Fruit fly (Drosophila melanogaster) whole organism, embryonic: ENCODE results near the gene Srpk79D.

Source experiments
- Ada2b ChIP-seq: fragments of 200-800 bp; sonication (Bioruptor generic); IDR thresholded peaks from 2 replicates; pipeline ENCODE4 v1.3.6; 2022; ENCODE audit warnings: missing biosample characterization, missing genetic modification characterization
- Adf1 ChIP-seq: fragments of 200-800 bp; sonication (Bioruptor generic); IDR thresholded peaks from 2 replicates; pipeline ENCODE4 v1.3.6; 2022; ENCODE audit warnings: missing biosample characterization, missing genetic modification characterization
- CG10959 ChIP-seq: fragments of 200-800 bp; sonication (Bioruptor generic); IDR thresholded peaks from 2 replicates; pipeline ENCODE4 v1.3.6; 2022; ENCODE audit warnings: missing biosample characterization, missing genetic modification characterization
- CG11247 ChIP-seq: fragments of 200-800 bp; sonication (Bioruptor generic); IDR thresholded peaks from 2 replicates; pipeline ENCODE4 v1.3.6; 2022; ENCODE audit warnings: missing biosample characterization, missing genetic modification characterization
- CG11456 ChIP-seq: fragments of 200-800 bp; sonication (Bioruptor generic); IDR thresholded peaks from 3 replicates; pipeline ENCODE4 v1.3.6; 2022; ENCODE audit warnings: missing biosample characterization, missing genetic modification characterization
- CG12236 ChIP-seq: fragments of 200-800 bp; sonication (Bioruptor generic); optimal IDR thresholded peaks from 2 replicates; lab custom pipeline; 2016; ENCODE audit warnings: missing biosample characterization, missing genetic modification characterization
- CG1233 ChIP-seq: fragments of 200-800 bp; sonication (Bioruptor generic); optimal IDR thresholded peaks from 4 replicates; lab custom pipeline; 2018; ENCODE audit warnings: missing biosample characterization, mild to moderate bottlenecking, missing genetic modification characterization
- CG12659 ChIP-seq: fragments of 200-800 bp; sonication (Bioruptor generic); optimal IDR thresholded peaks from 3 replicates; lab custom pipeline; 2017; ENCODE audit warnings: mild to moderate bottlenecking, missing biosample characterization, missing genetic modification reagents, missing genetic modification characterization
- CG12942 ChIP-seq: fragments of 200-800 bp; sonication (Bioruptor generic); optimal IDR thresholded peaks from 3 replicates; lab custom pipeline; 2016; ENCODE audit warnings: missing biosample characterization, missing genetic modification characterization
- CG13624 ChIP-seq: fragments of 200-800 bp; sonication (Bioruptor generic); optimal IDR thresholded peaks from 2 replicates; lab custom pipeline; 2016; ENCODE audit warnings: missing biosample characterization, missing genetic modification characterization
- CG13775 ChIP-seq: fragments of 200-800 bp; sonication (Bioruptor generic); optimal IDR thresholded peaks from 3 replicates; lab custom pipeline; 2017; ENCODE audit warnings: missing biosample characterization, mild to moderate bottlenecking, missing genetic modification characterization
- CG14014 ChIP-seq: fragments of 200-800 bp; sonication (Bioruptor generic); IDR thresholded peaks from 2 replicates; pipeline ENCODE4 v1.3.6; 2022; ENCODE audit warnings: missing biosample characterization, missing genetic modification characterization
- CG2116 ChIP-seq: fragments of 200-800 bp; sonication (Bioruptor generic); optimal IDR thresholded peaks from 3 replicates; lab custom pipeline; 2018; ENCODE audit warnings: missing biosample characterization, mild to moderate bottlenecking, missing genetic modification characterization
- CG2199 ChIP-seq: fragments of 200-800 bp; sonication (Bioruptor generic); IDR thresholded peaks from 3 replicates; pipeline ENCODE4 v1.3.6; 2022; ENCODE audit warnings: missing biosample characterization, missing genetic modification characterization
- CG30431 ChIP-seq: fragments of 200-800 bp; sonication (Bioruptor generic); optimal IDR thresholded peaks from 2 replicates; lab custom pipeline; 2017; ENCODE audit warnings: missing biosample characterization, missing genetic modification characterization
- CG3065 ChIP-seq: fragments of 200-800 bp; sonication (Bioruptor generic); optimal IDR thresholded peaks from 2 replicates; lab custom pipeline; 2016; ENCODE audit warnings: missing biosample characterization, missing genetic modification characterization
- CG31365 ChIP-seq: fragments of 200-800 bp; sonication (Bioruptor generic); optimal IDR thresholded peaks from 2 replicates; lab custom pipeline; 2018; ENCODE audit warnings: missing biosample characterization, mild to moderate bottlenecking, missing genetic modification characterization
- CG32532 ChIP-seq: fragments of 200-800 bp; sonication (Bioruptor generic); IDR thresholded peaks from 2 replicates; pipeline ENCODE4 v1.3.6; 2022; ENCODE audit warnings: missing biosample characterization, missing genetic modification characterization
- CG4707 ChIP-seq: fragments of 200-800 bp; sonication (Bioruptor generic); optimal IDR thresholded peaks from 2 replicates; lab custom pipeline; 2018; ENCODE audit warnings: missing biosample characterization, mild to moderate bottlenecking, missing genetic modification characterization, moderate library complexity
- CG4730 ChIP-seq: fragments of 200-800 bp; sonication (Bioruptor generic); IDR thresholded peaks from 2 replicates; pipeline ENCODE4 v1.3.6; 2022; ENCODE audit warnings: missing biosample characterization, missing genetic modification characterization
- CG7372 ChIP-seq: fragments of 200-800 bp; sonication (Bioruptor generic); IDR thresholded peaks from 2 replicates; pipeline ENCODE4 v1.3.6; 2022; ENCODE audit warnings: missing biosample characterization, missing genetic modification characterization
- CG7963 ChIP-seq: fragments of 200-800 bp; sonication (Bioruptor generic); IDR thresholded peaks from 3 replicates; pipeline ENCODE4 v1.3.6; 2022; ENCODE audit warnings: missing biosample characterization, missing genetic modification characterization; ENCODE audit not compliant: partially characterized antibody
- CG8478 ChIP-seq: fragments of >200 bp; optimal IDR thresholded peaks from 2 replicates; lab custom pipeline; 2018
- CG9437 ChIP-seq: fragments of 200-800 bp; sonication (Bioruptor generic); optimal IDR thresholded peaks from 2 replicates; lab custom pipeline; 2018; ENCODE audit warnings: missing biosample characterization, mild to moderate bottlenecking, missing genetic modification characterization
- Dbx ChIP-seq: fragments of 200-800 bp; sonication (Bioruptor generic); IDR thresholded peaks from 3 replicates; pipeline ENCODE4 v1.3.6; 2022; ENCODE audit warnings: missing biosample characterization, missing genetic modification characterization
- Eip74EF ChIP-seq, 2 experiments: fragments of 200-800 bp in 1 of 2; fragments of >200 bp in 1 of 2; sonication (Bioruptor generic) in 1 of 2; optimal IDR thresholded peaks; 2 replicates each; lab custom pipeline; 2017 to 2019; ENCODE audit warnings: missing biosample characterization in 2 of 2, missing genetic modification characterization in 2 of 2, mild to moderate bottlenecking in 1 of 2, moderate library complexity in 1 of 2
- HmgZ ChIP-seq: fragments of 200-800 bp; sonication (Bioruptor generic); optimal IDR thresholded peaks from 2 replicates; lab custom pipeline; 2018; ENCODE audit warnings: missing biosample characterization, mild to moderate bottlenecking, missing genetic modification characterization
- MBD-R2 ChIP-seq: fragments of 200-800 bp; sonication (Bioruptor generic); IDR thresholded peaks from 2 replicates; pipeline ENCODE4 v1.3.6; 2022; ENCODE audit warnings: missing biosample characterization, missing genetic modification characterization
- Oaz ChIP-seq: fragments of 200-800 bp; sonication (Bioruptor generic); IDR thresholded peaks from 2 replicates; pipeline ENCODE4 v1.3.6; 2022; ENCODE audit warnings: missing biosample characterization, missing genetic modification characterization
- Six4 ChIP-seq: fragments of 200-800 bp; sonication (Bioruptor generic); optimal IDR thresholded peaks from 2 replicates; lab custom pipeline; 2016; ENCODE audit warnings: missing biosample characterization, missing genetic modification characterization
- ase ChIP-seq: fragments of 200-800 bp; sonication (Bioruptor generic); IDR thresholded peaks from 3 replicates; pipeline ENCODE4 v1.3.6; 2022; ENCODE audit warnings: missing biosample characterization, missing genetic modification characterization
- ewg ChIP-seq: fragments of 200-800 bp; sonication (Bioruptor generic); optimal IDR thresholded peaks from 3 replicates; lab custom pipeline; 2017; ENCODE audit warnings: mild to moderate bottlenecking, missing biosample characterization, missing genetic modification reagents, missing genetic modification characterization
- fd96Cb ChIP-seq: fragments of 200-800 bp; sonication (Bioruptor generic); optimal IDR thresholded peaks from 2 replicates; lab custom pipeline; 2018; ENCODE audit warnings: missing biosample characterization, mild to moderate bottlenecking, missing genetic modification characterization, moderate library complexity
- gcm2 ChIP-seq: fragments of 200-800 bp; sonication (Bioruptor generic); optimal IDR thresholded peaks from 2 replicates; lab custom pipeline; 2016; ENCODE audit warnings: missing biosample characterization, missing genetic modification characterization
- gfzf ChIP-seq: fragments of 200-800 bp; sonication (Bioruptor generic); optimal IDR thresholded peaks from 2 replicates; lab custom pipeline; 2016; ENCODE audit warnings: missing biosample characterization, mild to moderate bottlenecking, missing genetic modification characterization, moderate library complexity
- hb ChIP-seq: fragments of 200-800 bp; sonication (Bioruptor generic); IDR thresholded peaks from 3 replicates; pipeline ENCODE4 v1.3.6; 2022; ENCODE audit warnings: missing biosample characterization, missing genetic modification characterization; ENCODE audit not compliant: partially characterized antibody
- ind ChIP-seq: fragments of 200-800 bp; sonication (Bioruptor generic); optimal IDR thresholded peaks from 3 replicates; lab custom pipeline; 2016; ENCODE audit warnings: missing biosample characterization, missing genetic modification characterization
- jumu ChIP-seq: fragments of 200-800 bp; sonication (Bioruptor generic); optimal IDR thresholded peaks from 3 replicates; lab custom pipeline; 2016; ENCODE audit warnings: missing biosample characterization, missing genetic modification characterization
- kay ChIP-seq: fragments of 200-800 bp; sonication (Bioruptor generic); optimal IDR thresholded peaks from 2 replicates; lab custom pipeline; 2016; ENCODE audit warnings: missing biosample characterization, missing genetic modification characterization
- ken ChIP-seq: fragments of 200-800 bp; sonication (Bioruptor generic); IDR thresholded peaks from 3 replicates; pipeline ENCODE4 v1.3.6; 2022; ENCODE audit warnings: missing biosample characterization, missing genetic modification characterization
- lola ChIP-seq, 3 experiments: fragments of >200 bp in 2 of 3; fragments of 200-800 bp in 1 of 3; sonication (Bioruptor generic) in 1 of 3; optimal IDR thresholded peaks; 2 replicates each; lab custom pipeline; 2017 to 2019; ENCODE audit warnings: missing biosample characterization in 3 of 3, missing genetic modification characterization in 3 of 3, mild to moderate bottlenecking in 1 of 3, moderate library complexity in 1 of 3
- onecut ChIP-seq: fragments of 200-800 bp; sonication (Bioruptor generic); IDR thresholded peaks from 2 replicates; pipeline ENCODE4 v1.3.6; 2022; ENCODE audit warnings: missing biosample characterization, missing genetic modification characterization
- pum ChIP-seq: fragments of 200-800 bp; sonication (Bioruptor generic); optimal IDR thresholded peaks from 2 replicates; lab custom pipeline; 2016; ENCODE audit warnings: missing biosample characterization, missing genetic modification characterization
- seq ChIP-seq: fragments of 200-800 bp; sonication (Bioruptor generic); IDR thresholded peaks from 2 replicates; pipeline ENCODE4 v1.3.6; 2022; ENCODE audit warnings: missing biosample characterization, missing genetic modification characterization
- sisA ChIP-seq: fragments of 200-800 bp; sonication (Bioruptor generic); IDR thresholded peaks from 2 replicates; pipeline ENCODE4 v1.3.6; 2022; ENCODE audit warnings: missing biosample characterization, missing genetic modification characterization
- sqz ChIP-seq: fragments of 200-800 bp; sonication (Bioruptor generic); optimal IDR thresholded peaks from 3 replicates; lab custom pipeline; 2018; ENCODE audit warnings: missing biosample characterization, mild to moderate bottlenecking, missing genetic modification characterization
- trem ChIP-seq: fragments of 200-800 bp; optimal IDR thresholded peaks from 3 replicates; lab custom pipeline; 2019; ENCODE audit warnings: missing biosample characterization, mild to moderate bottlenecking, missing genetic modification characterization, moderate library complexity
- wdn ChIP-seq: fragments of 200-800 bp; sonication (Bioruptor generic); IDR thresholded peaks from 2 replicates; pipeline ENCODE4 v1.3.6; 2022; ENCODE audit warnings: missing biosample characterization, missing genetic modification characterization

Srpk79D gene

dm6 chr3L:22277186-22277585, 3.4 kb downstream of the Srpk79D start (continued):
- TF ChIP-seq ewg (GFP tag; lab: Kevin White, UChicago) (peak; percentile 14), onecut (GFP tag; lab: Robert Waterston, UW) (no peak), CG7372 (peak; percentile 51), CG32532 (GFP tag; lab: Robert Waterston, UW) (peak; percentile 54; the same call in 1 of the 2 replicates), CG4730 (0 out of 2 replicates have a peak, but pooled peaks have one; percentile 39), hb (GFP tag; lab: Robert Waterston, UW) (no peak), CG8478 (no peak), Oaz (GFP tag; lab: Robert Waterston, UW) (peak; percentile 51), CG12659 (GFP tag; lab: Kevin White, UChicago) (no peak)

- TF ChIP-seq ken (peak; percentile 81), trem (tag; lab: Kevin White, UChicago) (peak; percentile 93), CG11247 (GFP tag; lab: Robert Waterston, UW) (peak; percentile 86), CG2116 (peak; percentile 84), ind (peak; percentile 95), seq (peak; percentile 82), lola (GFP tag; optimal IDR thresholded peaks at IDR 0.05; lab: Kevin White, UChicago) (peak in 1 of 3 experiments; percentile 95), CG3065 (GFP tag; lab: Kevin White, UChicago) (peak; percentile 88), Dbx (GFP tag; lab: Robert Waterston, UW) (peak; percentile 93), Eip74EF (GFP tag; optimal IDR thresholded peaks at IDR 0.05; lab: Kevin White, UChicago) (no peak), wdn (GFP tag; lab: Robert Waterston, UW) (peak; percentile 71), MBD-R2 (peak; percentile 80), gfzf (GFP tag; lab: Kevin White, UChicago) (peak; percentile 0), Adf1 (peak; percentile 61), CG12942 (GFP tag; lab: Kevin White, UChicago) (peak; percentile 91), sisA (GFP tag; lab: Robert Waterston, UW) (peak; percentile 88), CG10959 (peak; percentile 82), Six4 (GFP tag; lab: Kevin White, UChicago) (peak; percentile 89), kay (peak; percentile 89), jumu (GFP tag; lab: Kevin White, UChicago) (peak; percentile 71), CG8478 (no peak), Ada2b (GFP tag; lab: Robert Waterston, UW) (peak; percentile 85), ase (GFP tag; lab: Robert Waterston, UW) (peak; percentile 85), CG9437 (peak; percentile 88), CG4707 (GFP tag; lab: Kevin White, UChicago) (peak; percentile 23), CG1233 (GFP tag; lab: Kevin White, UChicago) (no peak), CG7963 (GFP tag; lab: Robert Waterston, UW) (0 out of 3 replicates have a peak, but pooled peaks have one; percentile 43), CG14014 (GFP tag; lab: Robert Waterston, UW) (peak; percentile 91), HmgZ (tag; lab: Kevin White, UChicago) (peak; percentile 88), gcm2 (GFP tag; lab: Kevin White, UChicago) (peak; percentile 12), pum (GFP tag; lab: Kevin White, UChicago) (peak; percentile 83), CG11456 (peak; percentile 91), CG30431 (GFP tag; lab: Kevin White, UChicago) (peak; percentile 79), fd96Cb (tag; lab: Kevin White, UChicago) (peak; percentile 93), sqz (GFP tag; lab: Kevin White, UChicago) (no peak), CG31365 (peak; percentile 15), CG2199 (peak; percentile 76; the same call in 1 of the 3 replicates), CG13775 (peak; percentile 95), CG13624 (GFP tag; lab: Kevin White, UChicago) (peak; percentile 90), CG12236 (GFP tag; lab: Kevin White, UChicago) (peak; percentile 78)
These were observed 14.4 kb downstream of the Srpk79D start, which contains the start of the genes Hem and IleRS for dm6 chr3L:22287994-22288766. TSS of gene Hem (minus strand) at chr3L:22288195. TSS of gene IleRS (plus strand) at chr3L:22288665.
